Worm (Caenorhabditis elegans) whole organism, early embryonic: ENCODE data around the gene unc-22.

Experiments
- B0310.2 ChIP-seq: sonication (generic microtip); optimal IDR thresholded peaks from 2 replicates; lab custom pipeline; 2016; ENCODE audit warnings: mild to moderate bottlenecking, missing genetic modification characterization, missing compliant biosample characterization
- F13C5.2 ChIP-seq: sonication (generic microtip); optimal IDR thresholded peaks from 2 replicates; lab custom pipeline; 2017; ENCODE audit warnings: mild to moderate bottlenecking, missing genetic modification characterization, inconsistent platforms, missing compliant biosample characterization
- aly-1 ChIP-seq: sonication (generic microtip); optimal IDR thresholded peaks from 2 replicates; lab custom pipeline; 2016; ENCODE audit warnings: missing genetic modification characterization, missing compliant biosample characterization
- ama-1 ChIP-seq: fragments of 150-350 bp; optimal IDR thresholded peaks from 2 replicates; lab custom pipeline; 2014
- ceh-13 ChIP-seq: fragments of 200-800 bp; sonication (Bioruptor generic); optimal IDR thresholded peaks from 2 replicates; lab custom pipeline; 2018; ENCODE audit warnings: mild to moderate bottlenecking, missing genetic modification characterization, missing compliant biosample characterization
- ceh-36 ChIP-seq: sonication (generic microtip); optimal IDR thresholded peaks from 2 replicates; lab custom pipeline; 2016; ENCODE audit warnings: missing genetic modification characterization, inconsistent platforms, missing compliant biosample characterization
- ets-7 ChIP-seq: sonication (generic microtip); optimal IDR thresholded peaks from 2 replicates; lab custom pipeline; 2016; ENCODE audit warnings: missing genotype, missing genetic modification characterization, missing compliant biosample characterization
- flt-1 ChIP-seq: fragments of 200-800 bp; sonication (Bioruptor generic); IDR thresholded peaks from 2 replicates; pipeline ENCODE4 v1.3.6; 2022; ENCODE audit warnings: missing genetic modification characterization, missing compliant biosample characterization
- hmbx-1 ChIP-seq: sonication (generic microtip); optimal IDR thresholded peaks from 2 replicates; lab custom pipeline; 2016; ENCODE audit warnings: mild to moderate bottlenecking, missing genetic modification characterization, missing compliant biosample characterization
- hmg-4 ChIP-seq: fragments of 200-800 bp; sonication (Bioruptor generic); optimal IDR thresholded peaks from 2 replicates; lab custom pipeline; 2018; ENCODE audit warnings: mild to moderate bottlenecking, missing genetic modification characterization, missing compliant biosample characterization
- hnd-1 ChIP-seq: sonication (generic microtip); optimal IDR thresholded peaks from 2 replicates; lab custom pipeline; 2016; ENCODE audit warnings: missing genetic modification characterization, missing compliant biosample characterization
- pes-1 ChIP-seq: fragments of 200-800 bp; sonication (Bioruptor generic); IDR thresholded peaks from 2 replicates; pipeline ENCODE4 v1.3.6; 2022; ENCODE audit warnings: missing genetic modification reagents, missing genetic modification characterization, missing compliant biosample characterization
- scrt-1 ChIP-seq: fragments of 200-800 bp; sonication (Bioruptor generic); IDR thresholded peaks from 2 replicates; pipeline ENCODE4 v1.3.6; 2022; ENCODE audit warnings: missing genetic modification characterization, missing compliant biosample characterization
- sea-1 ChIP-seq: fragments of 200-800 bp; sonication (Bioruptor generic); conservative IDR thresholded peaks from 2 replicates; pipeline ENCODE4 v1.3.6; 2022; ENCODE audit warnings: missing genetic modification characterization, missing compliant biosample characterization
- tbx-11 ChIP-seq: fragments of 200-800 bp; sonication (Bioruptor generic); IDR thresholded peaks from 2 replicates; pipeline ENCODE4 v1.3.6; 2022; ENCODE audit warnings: missing genetic modification characterization, missing compliant biosample characterization
- tbx-37 ChIP-seq: fragments of 200-800 bp; sonication (Bioruptor generic); conservative IDR thresholded peaks from 2 replicates; pipeline ENCODE4 v1.3.6; 2022; ENCODE audit warnings: missing genetic modification reagents, missing genetic modification characterization, missing compliant biosample characterization
- tra-4 ChIP-seq: sonication (generic microtip); optimal IDR thresholded peaks from 2 replicates; lab custom pipeline; 2017; ENCODE audit warnings: missing genetic modification characterization, missing compliant biosample characterization

unc-22 gene

ce11 chrIV:12032383-12032782 lies 21.6 kb upstream of the unc-22 start:
- TF ChIP-seq hmg-4 (GFP tag; lab: Kevin White, UChicago), result peak; percentile 78
- no peak for TF ChIP-seq hmbx-1 (tag; lab: Kevin White, UChicago)
- no peak for TF ChIP-seq pes-1 (GFP tag; lab: Robert Waterston, UW)
- TF ChIP-seq tbx-11 (GFP tag; lab: Robert Waterston, UW), result no peak
- no peak; the same call in 1 of the 2 replicates for TF ChIP-seq flt-1
- TF ChIP-seq F13C5.2 (tag; lab: Kevin White, UChicago), result peak; percentile 67
- TF ChIP-seq tbx-37 (GFP tag; lab: Robert Waterston, UW), result no peak
- TF ChIP-seq scrt-1, result no peak
- TF ChIP-seq hnd-1, result no peak
- TF ChIP-seq ets-7 (tag; lab: Kevin White, UChicago), result no peak
- TF ChIP-seq B0310.2 (tag; lab: Kevin White, UChicago), result no peak
- TF ChIP-seq tra-4, result no peak
- no peak for TF ChIP-seq sea-1 (GFP tag; lab: Robert Waterston, UW)
- no peak for TF ChIP-seq aly-1
- TF ChIP-seq ceh-13 (GFP tag; lab: Kevin White, UChicago), result no peak
- TF ChIP-seq ceh-36 (tag; lab: Kevin White, UChicago), result no peak
- no peak for TF ChIP-seq ama-1 (lab: Kevin White, UChicago)

- no peak for TF ChIP-seq tra-4
- TF ChIP-seq ets-7 (tag; lab: Kevin White, UChicago), result no peak
- TF ChIP-seq aly-1, result no peak
Observed at ce11 chrIV:12031003-12031402, 20.2 kb upstream of the unc-22 start, which contains the start of the genes T12G3.6 and mrpl-51. Gene T12G3.6 (minus strand): TSS chrIV:12031271. Gene mrpl-51 (plus strand): TSS chrIV:12031324.

- TF ChIP-seq hmg-4 (GFP tag; lab: Kevin White, UChicago), result no peak
Observed at ce11 chrIV:12029722-12030182, 18.9 kb upstream of the unc-22 start, which contains the start of gene T12G3.11. Gene T12G3.11 (minus strand): TSS chrIV:12029772.

ce11 chrIV:12029074-12029473 lies 18.3 kb upstream of the unc-22 start, which contains the start of gene tgn-38:
Gene tgn-38 (minus strand): TSS chrIV:12029174.
- TF ChIP-seq hmg-4 (GFP tag; lab: Kevin White, UChicago) (no peak), F13C5.2 (tag; lab: Kevin White, UChicago) (no peak), ceh-36 (tag; lab: Kevin White, UChicago) (no peak), B0310.2 (tag; lab: Kevin White, UChicago) (no peak), ets-7 (tag; lab: Kevin White, UChicago) (no peak), scrt-1 (no peak)

ce11 chrIV:12021360-12021759 lies 10.6 kb upstream of the unc-22 start:
- TF ChIP-seq tbx-11 (GFP tag; lab: Robert Waterston, UW) (no peak), sea-1 (GFP tag; lab: Robert Waterston, UW) (no peak)

- TF ChIP-seq ama-1 (lab: Kevin White, UChicago) (no peak), flt-1 (no peak), hmbx-1 (tag; lab: Kevin White, UChicago) (no peak)
Observed at ce11 chrIV:12018920-12019319, 8.1 kb upstream of the unc-22 start.

ce11 chrIV:12015586-12015985 lies 4.8 kb upstream of the unc-22 start, which contains the start of gene lips-6:
Gene lips-6 (minus strand): TSS chrIV:12015686.
- TF ChIP-seq tra-4 (no peak), ama-1 (lab: Kevin White, UChicago) (no peak), F13C5.2 (tag; lab: Kevin White, UChicago) (no peak), ets-7 (tag; lab: Kevin White, UChicago) (no peak), sea-1 (GFP tag; lab: Robert Waterston, UW) (no peak), tbx-37 (GFP tag; lab: Robert Waterston, UW) (no peak), hmg-4 (GFP tag; lab: Kevin White, UChicago) (no peak), flt-1 (no peak), hmbx-1 (tag; lab: Kevin White, UChicago) (no peak), B0310.2 (tag; lab: Kevin White, UChicago) (no peak), scrt-1 (no peak), tbx-11 (GFP tag; lab: Robert Waterston, UW) (no peak)

- TF ChIP-seq hnd-1, result no peak
- TF ChIP-seq tbx-37 (GFP tag; lab: Robert Waterston, UW), result no peak
- TF ChIP-seq aly-1, result no peak
- no peak for TF ChIP-seq ets-7 (tag; lab: Kevin White, UChicago)
- no peak for TF ChIP-seq tra-4
- TF ChIP-seq F13C5.2 (tag; lab: Kevin White, UChicago), result no peak
- TF ChIP-seq hmg-4 (GFP tag; lab: Kevin White, UChicago), result no peak
- TF ChIP-seq hmbx-1 (tag; lab: Kevin White, UChicago), result no peak
- no peak for TF ChIP-seq pes-1 (GFP tag; lab: Robert Waterston, UW)
- no peak for TF ChIP-seq ama-1 (lab: Kevin White, UChicago)
Observed at ce11 chrIV:12013120-12013519, 2.3 kb upstream of the unc-22 start, which contains the start of gene spe-17. Gene spe-17 (plus strand): TSS chrIV:12013420.

ce11 chrIV:12012439-12013003 lies 1.7 kb upstream of the unc-22 start:
- TF ChIP-seq tbx-11 (GFP tag; lab: Robert Waterston, UW), result no peak
- TF ChIP-seq flt-1, result no peak
- no peak for TF ChIP-seq ceh-36 (tag; lab: Kevin White, UChicago)
- no peak for TF ChIP-seq aly-1
- no peak for TF ChIP-seq B0310.2 (tag; lab: Kevin White, UChicago)
- TF ChIP-seq tra-4, result no peak
- no peak for TF ChIP-seq scrt-1
- TF ChIP-seq hmbx-1 (tag; lab: Kevin White, UChicago), result no peak
